Worm (Caenorhabditis elegans) whole organism, late embryonic: ENCODE data around the gene F14H8.4.

ENCODE experiments used
- C08G9.2 ChIP-seq: sonication (generic microtip); optimal IDR thresholded peaks from 2 replicates; lab custom pipeline; 2016; ENCODE audit warnings: mild to moderate bottlenecking, missing genetic modification characterization, moderate library complexity, missing compliant biosample characterization
- C38D4.7 ChIP-seq: fragments of 200-800 bp; sonication (Bioruptor generic); optimal IDR thresholded peaks from 2 replicates; lab custom pipeline; 2018; ENCODE audit warnings: mild to moderate bottlenecking, missing genetic modification characterization, moderate library complexity, missing compliant biosample characterization
- F13H6.1 ChIP-seq: sonication (generic microtip); optimal IDR thresholded peaks from 2 replicates; lab custom pipeline; 2016; ENCODE audit warnings: missing genetic modification characterization, missing compliant biosample characterization
- K02D7.2 ChIP-seq: sonication (generic microtip); optimal IDR thresholded peaks from 2 replicates; lab custom pipeline; 2017; ENCODE audit warnings: mild to moderate bottlenecking, missing genetic modification characterization, missing compliant biosample characterization
- K09A11.1 ChIP-seq: sonication (generic microtip); optimal IDR thresholded peaks from 2 replicates; lab custom pipeline; 2017; ENCODE audit warnings: antibody characterized with exemption, mild to moderate bottlenecking, missing genetic modification characterization, missing compliant biosample characterization; ENCODE audit not compliant: insufficient read depth
- ahr-1 ChIP-seq: sonication (generic microtip); optimal IDR thresholded peaks from 2 replicates; lab custom pipeline; 2016; ENCODE audit warnings: missing genetic modification characterization, missing compliant biosample characterization
- ama-1 ChIP-seq: fragments of 150-350 bp; optimal IDR thresholded peaks from 2 replicates; lab custom pipeline; 2014
- ceh-14 ChIP-seq: sonication (generic microtip); optimal IDR thresholded peaks from 2 replicates; lab custom pipeline; 2016; ENCODE audit warnings: missing genotype, missing genetic modification characterization, missing compliant biosample characterization
- ceh-2 ChIP-seq: sonication (generic microtip); optimal IDR thresholded peaks from 2 replicates; lab custom pipeline; 2016; ENCODE audit warnings: missing genotype, missing genetic modification characterization, missing compliant biosample characterization
- ceh-22 ChIP-seq: sonication (generic microtip); optimal IDR thresholded peaks from 2 replicates; lab custom pipeline; 2017; ENCODE audit warnings: missing biosample characterization, missing genetic modification characterization
- ceh-24 ChIP-seq: sonication (generic microtip); optimal IDR thresholded peaks from 2 replicates; lab custom pipeline; 2016; ENCODE audit warnings: mild to moderate bottlenecking, missing genetic modification characterization, missing compliant biosample characterization
- ceh-30 ChIP-seq: fragments of 150-350 bp; optimal IDR thresholded peaks from 2 replicates; lab custom pipeline; 2014; ENCODE audit warnings: missing biosample characterization, missing genetic modification characterization
- ceh-9 ChIP-seq: sonication (generic microtip); optimal IDR thresholded peaks from 2 replicates; lab custom pipeline; 2016; ENCODE audit warnings: mild to moderate bottlenecking, missing genetic modification characterization, inconsistent platforms, missing compliant biosample characterization
- dve-1 ChIP-seq: sonication (generic microtip); optimal IDR thresholded peaks from 2 replicates; lab custom pipeline; 2017; ENCODE audit warnings: antibody characterized with exemption, mild to moderate bottlenecking, missing genetic modification characterization, missing compliant biosample characterization
- elt-4 ChIP-seq: sonication (generic microtip); optimal IDR thresholded peaks from 2 replicates; lab custom pipeline; 2016; ENCODE audit warnings: missing genetic modification characterization, missing compliant biosample characterization
- eyg-1 ChIP-seq: sonication (generic microtip); optimal IDR thresholded peaks from 2 replicates; lab custom pipeline; 2016; ENCODE audit warnings: missing genotype, missing genetic modification characterization, missing compliant biosample characterization
- fax-1 ChIP-seq: sonication (generic microtip); optimal IDR thresholded peaks from 2 replicates; lab custom pipeline; 2016; ENCODE audit warnings: missing genotype, missing genetic modification characterization, missing compliant biosample characterization
- fkh-10 ChIP-seq: fragments of 150-350 bp; optimal IDR thresholded peaks from 2 replicates; lab custom pipeline; 2014; ENCODE audit warnings: missing biosample characterization, missing genetic modification reagents, missing genetic modification characterization
- gmeb-2 ChIP-seq: sonication (generic microtip); optimal IDR thresholded peaks from 2 replicates; lab custom pipeline; 2016; ENCODE audit warnings: missing genetic modification characterization, inconsistent platforms, missing compliant biosample characterization
- hlh-13 ChIP-seq: fragments of 200-800 bp; sonication (Bioruptor generic); optimal IDR thresholded peaks from 2 replicates; lab custom pipeline; 2018; ENCODE audit warnings: mild to moderate bottlenecking, missing genetic modification characterization, missing compliant biosample characterization
- hlh-30 ChIP-seq: sonication (generic microtip); optimal IDR thresholded peaks from 2 replicates; lab custom pipeline; 2017; ENCODE audit warnings: antibody characterized with exemption, missing genetic modification characterization, missing compliant biosample characterization; ENCODE audit not compliant: insufficient read depth
- hlh-8 ChIP-seq: sonication (generic microtip); optimal IDR thresholded peaks from 2 replicates; lab custom pipeline; 2016; ENCODE audit warnings: missing genotype, missing genetic modification characterization, missing compliant biosample characterization
- lin-11 ChIP-seq: fragments of 200-800 bp; sonication (Bioruptor generic); optimal IDR thresholded peaks from 2 replicates; lab custom pipeline; 2018; ENCODE audit warnings: mild to moderate bottlenecking, missing genetic modification characterization, missing compliant biosample characterization
- mec-3 ChIP-seq: sonication (generic microtip); optimal IDR thresholded peaks from 2 replicates; lab custom pipeline; 2016; ENCODE audit warnings: borderline replicate concordance, missing genetic modification characterization, missing compliant biosample characterization
- odd-2 ChIP-seq: sonication (generic microtip); optimal IDR thresholded peaks from 2 replicates; lab custom pipeline; 2017; ENCODE audit warnings: antibody characterized with exemption, mild to moderate bottlenecking, missing genetic modification characterization, missing compliant biosample characterization
- pat-9 ChIP-seq: fragments of 200-800 bp; sonication (Bioruptor generic); optimal IDR thresholded peaks from 2 replicates; lab custom pipeline; 2018; ENCODE audit warnings: mild to moderate bottlenecking, missing genetic modification characterization, moderate library complexity, missing compliant biosample characterization
- pax-1 ChIP-seq: fragments of 150-350 bp; optimal IDR thresholded peaks from 2 replicates; lab custom pipeline; 2014; ENCODE audit warnings: missing biosample characterization, missing genetic modification characterization
- pha-2 ChIP-seq: sonication (generic microtip); optimal IDR thresholded peaks from 2 replicates; lab custom pipeline; 2017; ENCODE audit warnings: mild to moderate bottlenecking, missing genetic modification characterization, missing compliant biosample characterization
- pha-4 ChIP-seq: fragments of 150-350 bp; optimal IDR thresholded peaks from 2 replicates; lab custom pipeline; 2018; ENCODE audit warnings: missing biosample characterization, missing genetic modification reagents, missing genetic modification characterization
- pqm-1 ChIP-seq: sonication (generic microtip); optimal IDR thresholded peaks from 2 replicates; lab custom pipeline; 2016; ENCODE audit warnings: missing genetic modification characterization, missing compliant biosample characterization
- pros-1 ChIP-seq: fragments of 150-350 bp; optimal IDR thresholded peaks from 2 replicates; lab custom pipeline; 2014; ENCODE audit warnings: missing biosample characterization, missing genetic modification reagents, missing genetic modification characterization
- ref-2 ChIP-seq: sonication (generic microtip); optimal IDR thresholded peaks from 2 replicates; lab custom pipeline; 2016; ENCODE audit warnings: missing genetic modification characterization, missing compliant biosample characterization
- rnt-1 ChIP-seq: sonication (generic microtip); optimal IDR thresholded peaks from 2 replicates; lab custom pipeline; 2016; ENCODE audit warnings: missing genetic modification characterization, missing compliant biosample characterization
- sox-2 ChIP-seq: fragments of 200-800 bp; sonication (Bioruptor generic); IDR thresholded peaks from 2 replicates; pipeline ENCODE4 v1.3.6; 2022; ENCODE audit warnings: missing genetic modification reagents, missing genetic modification characterization, missing compliant biosample characterization
- syd-9 ChIP-seq: sonication (generic microtip); optimal IDR thresholded peaks from 2 replicates; lab custom pipeline; 2016; ENCODE audit warnings: mild to moderate bottlenecking, missing genetic modification characterization, moderate library complexity, missing compliant biosample characterization
- tbx-2 ChIP-seq: sonication (generic microtip); optimal IDR thresholded peaks from 2 replicates; lab custom pipeline; 2016; ENCODE audit warnings: missing genetic modification characterization, missing compliant biosample characterization
- tbx-7 ChIP-seq: sonication (generic microtip); optimal IDR thresholded peaks from 2 replicates; lab custom pipeline; 2016; ENCODE audit warnings: missing genotype, missing genetic modification characterization, missing compliant biosample characterization
- ttx-3 ChIP-seq: sonication (generic microtip); optimal IDR thresholded peaks from 2 replicates; lab custom pipeline; 2016; ENCODE audit warnings: missing genetic modification reagents, missing genetic modification characterization, missing compliant biosample characterization
- unc-3 ChIP-seq, 2 experiments: fragments of 200-800 bp in 1 of 2; sonication (Bioruptor generic) in 1 of 2; sonication (generic microtip) in 1 of 2; conservative IDR thresholded peaks in 1 of 2; optimal IDR thresholded peaks in 1 of 2; 2 replicates each; pipeline versions ENCODE4 v1.3.6 to Lab custom; 2016 to 2022; ENCODE audit warnings: missing compliant biosample characterization in 2 of 2, missing genetic modification characterization in 2 of 2, missing genetic modification reagents in 1 of 2
- unc-42 ChIP-seq: sonication (generic microtip); optimal IDR thresholded peaks from 2 replicates; lab custom pipeline; 2016; ENCODE audit warnings: missing genotype, missing genetic modification characterization, missing compliant biosample characterization
- unc-55 ChIP-seq: sonication (generic microtip); optimal IDR thresholded peaks from 2 replicates; lab custom pipeline; 2017; ENCODE audit warnings: missing biosample characterization, missing genetic modification reagents, missing genetic modification characterization
- zip-5 ChIP-seq: sonication (generic microtip); optimal IDR thresholded peaks from 2 replicates; lab custom pipeline; 2016; ENCODE audit warnings: missing genetic modification characterization, missing compliant biosample characterization
- ztf-16 ChIP-seq: sonication (generic microtip); optimal IDR thresholded peaks from 2 replicates; lab custom pipeline; 2017; ENCODE audit warnings: missing genetic modification characterization, missing compliant biosample characterization

The F14H8.4 gene

DNA sequence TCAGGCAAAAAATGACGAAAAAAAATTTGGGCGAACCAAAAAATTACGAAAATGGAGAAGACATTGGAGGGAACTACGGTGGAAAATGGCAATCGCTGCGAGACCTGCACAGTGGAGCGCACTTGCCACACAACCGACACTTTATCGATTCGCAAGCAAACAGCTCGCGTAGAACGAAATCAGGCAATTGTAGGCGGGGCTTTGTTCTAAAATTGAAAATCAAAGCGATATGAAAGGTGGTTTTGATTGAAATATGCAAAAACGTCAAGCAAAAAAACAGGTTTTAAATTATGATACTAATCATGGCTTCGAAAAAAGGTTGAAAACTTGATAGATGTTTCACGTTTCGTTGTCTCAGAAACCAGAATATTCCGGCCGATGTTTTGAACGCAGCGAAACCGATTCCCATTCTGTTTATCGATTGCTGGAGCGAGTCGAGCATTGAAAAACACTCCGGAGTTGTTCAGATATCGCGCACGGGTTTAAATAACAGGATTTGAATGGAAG is 21.4 kb upstream of the F14H8.4 start, which contains the start of the genes fib-1 and mut-15 (continued):
- no peak for TF ChIP-seq sox-2 (GFP tag; lab: Robert Waterston, UW)
- TF ChIP-seq gmeb-2 (tag; lab: Kevin White, UChicago): no peak
- peak; percentile 67 for TF ChIP-seq dve-1 (tag; lab: Kevin White, UChicago)
- TF ChIP-seq ceh-9 (tag; lab: Kevin White, UChicago): no peak
- no peak for TF ChIP-seq lin-11 (tag; lab: Kevin White, UChicago)
- TF ChIP-seq tbx-7 (tag; lab: Kevin White, UChicago): peak; percentile 89
- no peak for TF ChIP-seq hlh-30 (tag; lab: Kevin White, UChicago)
- TF ChIP-seq fkh-10: no peak
- peak; percentile 90 for TF ChIP-seq ceh-14 (tag; lab: Kevin White, UChicago)
- TF ChIP-seq pat-9 (tag; lab: Kevin White, UChicago): no peak
- TF ChIP-seq ceh-22: no peak
- no peak for TF ChIP-seq ceh-30
- no peak for TF ChIP-seq ceh-24 (tag; lab: Kevin White, UChicago)
- peak; percentile 93 for TF ChIP-seq zip-5 (tag; lab: Kevin White, UChicago)
- TF ChIP-seq C38D4.7: no peak
- TF ChIP-seq K09A11.1 (tag; lab: Kevin White, UChicago): peak; percentile 41
- TF ChIP-seq pha-2 (tag; lab: Kevin White, UChicago): peak; percentile 51
- TF ChIP-seq eyg-1 (tag; lab: Kevin White, UChicago): peak; percentile 67
- peak; percentile 97 for TF ChIP-seq C08G9.2 (tag; lab: Kevin White, UChicago)
- peak; percentile 89 for TF ChIP-seq ztf-16
- peak; percentile 88 for TF ChIP-seq F13H6.1 (tag; lab: Kevin White, UChicago)
- peak; percentile 82 for TF ChIP-seq pqm-1 (tag; lab: Kevin White, UChicago)
- peak; percentile 76 for TF ChIP-seq syd-9
- TF ChIP-seq ttx-3 (tag; lab: Kevin White, UChicago): peak; percentile 45
- peak; percentile 83 for TF ChIP-seq unc-55
- TF ChIP-seq ama-1 (lab: Kevin White, UChicago): no peak
- no peak for TF ChIP-seq unc-3 (GFP tag; conservative IDR thresholded peaks at IDR 0.05; lab: Robert Waterston, UW)
- peak; percentile 85 for TF ChIP-seq unc-3 (tag; optimal IDR thresholded peaks at IDR 0.05; lab: Kevin White, UChicago)
- no peak for TF ChIP-seq K02D7.2 (tag; lab: Kevin White, UChicago)
- peak; percentile 77 for TF ChIP-seq hlh-8 (tag; lab: Kevin White, UChicago)
- no peak for TF ChIP-seq odd-2
- TF ChIP-seq fax-1 (tag; lab: Kevin White, UChicago): peak; percentile 90
- TF ChIP-seq unc-42 (tag; lab: Kevin White, UChicago): peak; percentile 91
- peak; percentile 2 for TF ChIP-seq hlh-13
- TF ChIP-seq tbx-2: peak; percentile 98
- no peak for TF ChIP-seq pha-4
- peak; percentile 60 for TF ChIP-seq pax-1 (tag; lab: Kevin White, UChicago)
- TF ChIP-seq ahr-1 (tag; lab: Kevin White, UChicago): peak; percentile 81

DNA sequence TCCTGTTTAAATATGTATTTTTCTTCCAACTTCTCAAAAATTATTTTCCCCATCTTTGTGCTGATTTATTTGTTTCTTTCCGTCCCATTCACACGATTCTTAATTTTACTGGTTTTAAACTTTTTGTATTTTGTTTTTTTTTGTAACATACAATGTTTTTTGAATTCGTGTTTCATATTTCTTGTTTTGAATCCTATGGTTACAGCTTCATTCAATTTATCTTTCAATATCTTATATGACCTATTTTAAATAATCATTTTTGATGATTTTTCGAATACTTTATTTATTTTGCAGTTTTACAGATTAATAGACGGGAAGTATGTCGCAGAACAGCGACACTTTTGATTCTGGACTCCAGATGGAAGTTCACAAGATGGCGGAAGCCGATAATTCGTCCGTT is 18.8 kb upstream of the F14H8.4 start, which contains the start of gene hrde-2:
Gene hrde-2, plus strand, starts transcription at position 301 of the 400 bp plus-strand sequence.
- TF ChIP-seq elt-4 (tag; lab: Kevin White, UChicago): no peak
- no peak for TF ChIP-seq pros-1 (tag; lab: Kevin White, UChicago)
- no peak for TF ChIP-seq rnt-1 (tag; lab: Kevin White, UChicago)
- no peak for TF ChIP-seq ref-2
- TF ChIP-seq mec-3 (tag; lab: Kevin White, UChicago): no peak
- TF ChIP-seq ceh-2 (tag; lab: Kevin White, UChicago): no peak
- TF ChIP-seq pha-4: no peak
- no peak for TF ChIP-seq K09A11.1 (tag; lab: Kevin White, UChicago)
